Fruit fly (Drosophila melanogaster): ENCODE results near the gene CG31248.

Gene CG31248

dm6 chr3R:7162356-7163289, 33.5 kb downstream of the CG31248 start, which contains the start of gene sas (continued):
- peak; percentile 76 for TF ChIP-seq Elba2 (GFP tag; optimal IDR thresholded peaks at IDR 0.05)
- TF ChIP-seq CG34422 (GFP tag; IDR thresholded peaks at IDR 0.05) = peak; percentile 38; the same call in 1 of the 3 replicates
- TF ChIP-seq wek (GFP tag; optimal IDR thresholded peaks at IDR 0.05) = no peak
- peak; percentile 70 for TF ChIP-seq sens (GFP tag)
- TF ChIP-seq CG9932 (GFP tag; IDR thresholded peaks at IDR 0.05) = no peak
- TF ChIP-seq CG31388 (GFP tag; optimal IDR thresholded peaks at IDR 0.05) = no peak
- no peak for TF ChIP-seq ind (GFP tag; optimal IDR thresholded peaks at IDR 0.05)
- peak; percentile 74 for TF ChIP-seq kni (GFP tag; optimal IDR thresholded peaks at IDR 0.05)
- no peak for TF ChIP-seq gcm (GFP tag; optimal IDR thresholded peaks at IDR 0.05)

dm6 chr3R:7169927-7170326, 40.8 kb downstream of the CG31248 start:
- no peak for TF ChIP-seq CG3281 (GFP tag; optimal IDR thresholded peaks at IDR 0.05)
- no peak for TF ChIP-seq scrt (GFP tag; optimal IDR thresholded peaks at IDR 0.05)
- TF ChIP-seq Hr78 (GFP tag; optimal IDR thresholded peaks at IDR 0.05) = peak in 1 of 2 experiments; percentile 89
- TF ChIP-seq chinmo (GFP tag; IDR thresholded peaks at IDR 0.05; ENCODE audit: partially characterized antibody) = 0 out of 4 replicates have a peak, but pooled peaks have one; percentile 46
- peak in 1 of 2 experiments; percentile 87 for TF ChIP-seq Pdp1 (GFP tag; optimal IDR thresholded peaks at IDR 0.05)
- TF ChIP-seq CG8924 (tag; optimal IDR thresholded peaks at IDR 0.05) = no peak
- 0 out of 2 replicates have a peak, but pooled peaks have one; percentile 20 for TF ChIP-seq Rfx (GFP tag; IDR thresholded peaks at IDR 0.05)
- TF ChIP-seq crol (GFP tag; IDR thresholded peaks at IDR 0.05) = peak; percentile 29; the same call in 1 of the 2 replicates
- 0 out of 3 replicates have a peak, but pooled peaks have one; percentile 45 for TF ChIP-seq sr (GFP tag; IDR thresholded peaks at IDR 0.05)
- TF ChIP-seq Rx (GFP tag; IDR thresholded peaks at IDR 0.05) = peak; percentile 5; the same call in 1 of the 2 replicates
- TF ChIP-seq abd-A (tag; optimal IDR thresholded peaks at IDR 0.05) = no peak
- TF ChIP-seq Bteb2 (GFP tag; optimal IDR thresholded peaks at IDR 0.05) = no peak
- peak; percentile 19 for TF ChIP-seq sens (GFP tag)
- peak; percentile 33 for TF ChIP-seq Blimp-1 (GFP tag; optimal IDR thresholded peaks at IDR 0.05)
- peak; percentile 12 for TF ChIP-seq CG15269 (tag; optimal IDR thresholded peaks at IDR 0.05)
- TF ChIP-seq Eip74EF (GFP tag; optimal IDR thresholded peaks at IDR 0.05) = peak in 1 of 2 experiments; percentile 79
- TF ChIP-seq CG1529 (GFP tag; optimal IDR thresholded peaks at IDR 0.05) = no peak
- TF ChIP-seq CG12769 (tag; optimal IDR thresholded peaks at IDR 0.05) = peak; percentile 16
- peak; percentile 8 for TF ChIP-seq oc (tag; optimal IDR thresholded peaks at IDR 0.05)
- peak; percentile 62; the same call in 1 of the 2 replicates for TF ChIP-seq vvl (GFP tag; IDR thresholded peaks at IDR 0.05)
- peak; percentile 84 for TF ChIP-seq kni (GFP tag; optimal IDR thresholded peaks at IDR 0.05)

dm6 chr3R:7171384-7172099, 42.4 kb downstream of the CG31248 start:
- no peak for TF ChIP-seq PHDP (tag; optimal IDR thresholded peaks at IDR 0.05)
- no peak for TF ChIP-seq CG5245 (GFP tag; optimal IDR thresholded peaks at IDR 0.05)
- TF ChIP-seq CG9609 (GFP tag; optimal IDR thresholded peaks at IDR 0.05) = no peak
- TF ChIP-seq row (GFP tag; IDR thresholded peaks at IDR 0.05) = peak; percentile 33; the same call in 1 of the 3 replicates
- TF ChIP-seq shn (GFP tag; optimal IDR thresholded peaks at IDR 0.05) = no peak
- TF ChIP-seq run (tag; optimal IDR thresholded peaks at IDR 0.05) = no peak
- no peak for TF ChIP-seq CG1832 (GFP tag; optimal IDR thresholded peaks at IDR 0.05)
- TF ChIP-seq Mes4 (GFP tag; optimal IDR thresholded peaks at IDR 0.05) = no peak
- no peak for TF ChIP-seq CG1529 (GFP tag; optimal IDR thresholded peaks at IDR 0.05)
- TF ChIP-seq GATAe (GFP tag; conservative IDR thresholded peaks at IDR 0.05) = no peak
- no peak for TF ChIP-seq CG11247 (GFP tag; IDR thresholded peaks at IDR 0.05)
- TF ChIP-seq Ets65A (GFP tag) = peak; percentile 91
- peak; percentile 20 for TF ChIP-seq Hsf (GFP tag; optimal IDR thresholded peaks at IDR 0.05)
- TF ChIP-seq stc (GFP tag; IDR thresholded peaks at IDR 0.05) = no peak
- no peak for TF ChIP-seq CG11398 (GFP tag; optimal IDR thresholded peaks at IDR 0.05)
- no peak for TF ChIP-seq jumu (GFP tag; optimal IDR thresholded peaks at IDR 0.05)
- TF ChIP-seq CG15073 (GFP tag; optimal IDR thresholded peaks at IDR 0.05) = no peak
- TF ChIP-seq CG43689 (GFP tag; IDR thresholded peaks at IDR 0.05) = no peak

Data from whole organism, embryonic.